Worm (Caenorhabditis elegans) whole organism, young adult: ENCODE data around the gene C50C3.12.

ENCODE experiments used
- B0336.3 ChIP-seq: fragments of 200-800 bp; sonication (Bioruptor generic); IDR thresholded peaks from 2 replicates; pipeline ENCODE4 v1.3.6; 2022; ENCODE audit warnings: missing genetic modification characterization, missing compliant biosample characterization
- F55B11.4 ChIP-seq: sonication (generic microtip); optimal IDR thresholded peaks from 2 replicates; lab custom pipeline; 2016; ENCODE audit warnings: missing compliant biosample characterization, missing genetic modification characterization, borderline replicate concordance; ENCODE audit not compliant: insufficient read depth
- attf-3 ChIP-seq: fragments of 200-800 bp; sonication (Bioruptor generic); conservative IDR thresholded peaks from 2 replicates; pipeline ENCODE4 v1.3.6; 2022; ENCODE audit warnings: missing genetic modification reagents, missing genetic modification characterization, missing compliant biosample characterization
- egl-44 ChIP-seq: fragments of 200-800 bp; sonication (Bioruptor generic); IDR thresholded peaks from 2 replicates; pipeline ENCODE4 v1.3.6; 2022; ENCODE audit warnings: missing genetic modification reagents, missing genetic modification characterization, missing compliant biosample characterization
- madf-3 ChIP-seq: fragments of 200-800 bp; sonication (Bioruptor generic); IDR thresholded peaks from 2 replicates; pipeline ENCODE4 v1.3.6; 2022; ENCODE audit warnings: missing genetic modification reagents, missing genetic modification characterization, missing compliant biosample characterization

Gene C50C3.12

ce11 chrIII:8224769-8225168, 48.4 kb downstream of the C50C3.12 start, which contains the start of gene mob-4:
Gene mob-4, plus strand, starts transcription at chrIII:8225097.
- TF ChIP-seq attf-3 (GFP tag; lab: Robert Waterston, UW) = peak; percentile 88
- TF ChIP-seq egl-44 (GFP tag; lab: Robert Waterston, UW) = no peak

- TF ChIP-seq madf-3 (GFP tag; lab: Robert Waterston, UW) (0 out of 2 replicates have a peak, but pooled peaks have one; percentile 40), B0336.3 (GFP tag; lab: Robert Waterston, UW) (peak; percentile 55; the same call in 1 of the 2 replicates), F55B11.4 (tag; lab: Kevin White, UChicago) (no peak)
Observed at ce11 chrIII:8226178-8226577, 49.8 kb downstream of the C50C3.12 start, which contains the start of gene rfs-1. Gene rfs-1, plus strand, starts transcription at chrIII:8226478.
